Worm (Caenorhabditis elegans) whole organism, mixed stage, embryonic: ENCODE results near the gene try-3.

Experiments used
- elt-3 ChIP-seq: fragments of 150-350 bp; optimal IDR thresholded peaks from 2 replicates; lab custom pipeline; 2014; ENCODE audit warnings: missing biosample characterization, missing genetic modification characterization
- pha-4 ChIP-seq: fragments of 150-350 bp; optimal IDR thresholded peaks from 2 replicates; lab custom pipeline; 2018; ENCODE audit warnings: missing biosample characterization, missing genetic modification reagents, missing genetic modification characterization
- snpc-4 ChIP-seq: fragments of 150-350 bp; optimal IDR thresholded peaks from 2 replicates; lab custom pipeline; 2014; ENCODE audit warnings: missing biosample characterization, missing genetic modification characterization
- unc-39 ChIP-seq: fragments of 150-350 bp; optimal IDR thresholded peaks from 2 replicates; lab custom pipeline; 2014; ENCODE audit warnings: missing biosample characterization, missing genetic modification characterization

ce11 chrIV:6572655-6573054, 15.7 kb downstream of the try-3 start:
- TF ChIP-seq elt-3 (tag; lab: Kevin White, UChicago) (no peak), unc-39 (tag; lab: Kevin White, UChicago) (no peak), snpc-4 (tag; lab: Kevin White, UChicago) (no peak), pha-4 (tag; lab: Kevin White, UChicago) (no peak)
